Worm (Caenorhabditis elegans) whole organism, L4 larva: ENCODE measurements around the gene nex-2.
A peak's percentile ranks its signal among the peaks of the same experiment; 100 is the strongest.

Source experiments
- F10B5.3 ChIP-seq: sonication (generic microtip); optimal IDR thresholded peaks from 2 replicates; lab custom pipeline; 2016; ENCODE audit warnings: mild to moderate bottlenecking, missing genetic modification characterization, missing compliant biosample characterization
- F37D6.2 ChIP-seq: sonication (generic microtip); optimal IDR thresholded peaks from 2 replicates; lab custom pipeline; 2016; ENCODE audit warnings: mild to moderate bottlenecking, missing genetic modification characterization, missing compliant biosample characterization
- R02D3.7 ChIP-seq: fragments of 150-350 bp; sonication (generic microtip); optimal IDR thresholded peaks from 3 replicates; lab custom pipeline; 2014; ENCODE audit warnings: missing biosample characterization, missing genetic modification characterization
- Y5F2A.4 ChIP-seq: fragments of 200-800 bp; sonication (Bioruptor generic); optimal IDR thresholded peaks from 2 replicates; lab custom pipeline; 2018; ENCODE audit warnings: mild to moderate bottlenecking, missing genetic modification characterization, missing compliant biosample characterization
- ZK337.2 ChIP-seq: fragments of 200-800 bp; sonication (Bioruptor generic); IDR thresholded peaks from 2 replicates; pipeline ENCODE4 v1.3.6; 2022; ENCODE audit warnings: missing genetic modification reagents, missing genetic modification characterization, missing compliant biosample characterization
- aha-1 ChIP-seq: fragments of 150-350 bp; peaks from one replicate; lab custom pipeline; 2014; ENCODE audit warnings: missing biosample characterization, missing genetic modification characterization
- arid-1 ChIP-seq: fragments of 200-800 bp; sonication (Bioruptor generic); conservative IDR thresholded peaks from 2 replicates; pipeline ENCODE4 v1.3.6; 2022; ENCODE audit warnings: missing genetic modification reagents, missing genetic modification characterization, missing compliant biosample characterization
- ceh-20 ChIP-seq: fragments of 200-800 bp; sonication (Bioruptor generic); IDR thresholded peaks from 2 replicates; pipeline ENCODE4 v1.3.6; 2022; ENCODE audit warnings: missing genetic modification reagents, missing genetic modification characterization, missing compliant biosample characterization
- ctbp-1 ChIP-seq: fragments of 200-800 bp; sonication (Bioruptor generic); IDR thresholded peaks from 2 replicates; pipeline ENCODE4 v1.3.6; 2022; ENCODE audit warnings: missing genetic modification reagents, missing genetic modification characterization, missing compliant biosample characterization
- daf-16 ChIP-seq, 3 experiments: sonication (generic microtip); optimal IDR thresholded peaks; 2 replicates each; lab custom pipeline; 2016 to 2017; ENCODE audit warnings: missing genetic modification characterization in 3 of 3, missing genetic modification reagents in 3 of 3, mild to moderate bottlenecking in 2 of 3, missing compliant biosample characterization in 2 of 3, missing biosample characterization in 1 of 3, moderate library complexity in 1 of 3
- daf-8 ChIP-seq: fragments of 200-800 bp; sonication (Bioruptor generic); IDR thresholded peaks from 2 replicates; pipeline ENCODE4 v1.3.6; 2022; ENCODE audit warnings: missing genetic modification characterization, missing compliant biosample characterization
- dmd-6 ChIP-seq: fragments of 200-800 bp; sonication (Bioruptor generic); IDR thresholded peaks from 2 replicates; pipeline ENCODE4 v1.3.6; 2022; ENCODE audit warnings: missing genetic modification reagents, missing genetic modification characterization, missing compliant biosample characterization
- dmd-9 ChIP-seq: fragments of 200-800 bp; sonication (Bioruptor generic); IDR thresholded peaks from 2 replicates; pipeline ENCODE4 v1.3.6; 2022; ENCODE audit warnings: missing genetic modification reagents, missing genetic modification characterization, missing compliant biosample characterization
- dve-1 ChIP-seq: sonication (generic microtip); optimal IDR thresholded peaks from 2 replicates; lab custom pipeline; 2017; ENCODE audit warnings: antibody characterized with exemption, mild to moderate bottlenecking, missing genetic modification characterization, missing compliant biosample characterization; ENCODE audit not compliant: insufficient read depth
- egl-43 ChIP-seq: fragments of 200-800 bp; sonication (Bioruptor generic); IDR thresholded peaks from 2 replicates; pipeline ENCODE4 v1.3.6; 2022; ENCODE audit warnings: missing genetic modification reagents, missing genetic modification characterization, missing compliant biosample characterization
- hif-1 ChIP-seq, 2 experiments: sonication (generic microtip); optimal IDR thresholded peaks; 2 replicates each; lab custom pipeline; 2016 to 2017; ENCODE audit warnings: missing compliant biosample characterization in 2 of 2, missing genetic modification characterization in 2 of 2, missing genetic modification reagents in 2 of 2, missing genotype in 2 of 2, mild to moderate bottlenecking in 1 of 2
- hlh-11 ChIP-seq: fragments of 200-800 bp; sonication (Bioruptor generic); optimal IDR thresholded peaks from 2 replicates; lab custom pipeline; 2018; ENCODE audit warnings: mild to moderate bottlenecking, missing genetic modification characterization, missing compliant biosample characterization
- lim-7 ChIP-seq: fragments of 200-800 bp; sonication (Bioruptor generic); IDR thresholded peaks from 2 replicates; pipeline ENCODE4 v1.3.6; 2022; ENCODE audit warnings: missing genetic modification characterization, missing compliant biosample characterization
- lin-15B ChIP-seq: fragments of 150-350 bp; sonication (generic microtip); optimal IDR thresholded peaks from 3 replicates; lab custom pipeline; 2014; ENCODE audit warnings: missing biosample characterization, missing genetic modification characterization
- lin-38 ChIP-seq: fragments of 200-800 bp; sonication (Bioruptor generic); IDR thresholded peaks from 2 replicates; pipeline ENCODE4 v1.3.6; 2022; ENCODE audit warnings: missing genetic modification reagents, missing genetic modification characterization, missing compliant biosample characterization
- lin-39 ChIP-seq: fragments of 150-350 bp; optimal IDR thresholded peaks from 2 replicates; lab custom pipeline; 2014; ENCODE audit warnings: missing biosample characterization, missing genetic modification reagents, missing genetic modification characterization
- madf-9 ChIP-seq: fragments of 200-800 bp; sonication (Bioruptor generic); conservative IDR thresholded peaks from 2 replicates; pipeline ENCODE4 v1.3.6; 2022; ENCODE audit warnings: missing genetic modification reagents, missing genetic modification characterization, missing compliant biosample characterization
- nhr-102 ChIP-seq: sonication (generic microtip); optimal IDR thresholded peaks from 2 replicates; lab custom pipeline; 2016; ENCODE audit warnings: mild to moderate bottlenecking, missing genetic modification characterization, moderate library complexity, missing compliant biosample characterization
- nhr-11 ChIP-seq: fragments of 150-350 bp; optimal IDR thresholded peaks from 2 replicates; lab custom pipeline; 2014; ENCODE audit warnings: missing biosample characterization, missing genetic modification characterization
- nhr-28 ChIP-seq: fragments of 150-350 bp; optimal IDR thresholded peaks from 2 replicates; lab custom pipeline; 2014; ENCODE audit warnings: missing biosample characterization, missing genetic modification characterization
- nhr-41 ChIP-seq: fragments of 200-800 bp; sonication (Bioruptor generic); IDR thresholded peaks from 2 replicates; pipeline ENCODE4 v1.3.6; 2022; ENCODE audit warnings: missing genetic modification reagents, missing genetic modification characterization, missing compliant biosample characterization
- nhr-76 ChIP-seq: fragments of 150-350 bp; optimal IDR thresholded peaks from 2 replicates; lab custom pipeline; 2014; ENCODE audit warnings: missing biosample characterization, missing genetic modification characterization
- pqm-1 ChIP-seq: sonication (generic microtip); optimal IDR thresholded peaks from 2 replicates; lab custom pipeline; 2017; ENCODE audit warnings: missing biosample characterization, missing genetic modification characterization
- saeg-2 ChIP-seq: fragments of 200-800 bp; sonication (Bioruptor generic); IDR thresholded peaks from 2 replicates; pipeline ENCODE4 v1.3.6; 2022; ENCODE audit warnings: missing genetic modification reagents, missing genetic modification characterization, missing compliant biosample characterization
- snpc-4 ChIP-seq: fragments of 150-350 bp; optimal IDR thresholded peaks from 2 replicates; lab custom pipeline; 2014; ENCODE audit warnings: missing biosample characterization, missing genetic modification characterization
- unc-62 ChIP-seq, 3 experiments: fragments of 150-350 bp in 1 of 3; sonication (generic microtip); optimal IDR thresholded peaks in 2 of 3; peaks in 1 of 3; 1 replicate in 1 of 3; 2 replicates in 2 of 3; lab custom pipeline; 2014 to 2017; ENCODE audit warnings: missing biosample characterization in 3 of 3, missing genetic modification characterization in 3 of 3, missing genetic modification reagents in 3 of 3, missing genotype in 1 of 3
- vab-7 ChIP-seq: fragments of 200-800 bp; sonication (Bioruptor generic); IDR thresholded peaks from 2 replicates; pipeline ENCODE4 v1.3.6; 2022; ENCODE audit warnings: missing genetic modification reagents, missing genetic modification characterization, missing compliant biosample characterization
- zip-11 ChIP-seq: fragments of 200-800 bp; sonication (Bioruptor generic); IDR thresholded peaks from 2 replicates; pipeline ENCODE4 v1.3.6; 2022; ENCODE audit warnings: missing genetic modification characterization, missing compliant biosample characterization

Gene nex-2

ce11 chrIII:10330372-10331062 lies at the start of gene nex-2:
TSS of gene nex-2 (minus strand) at chrIII:10330422.
- TF ChIP-seq lin-15B = no peak

- TF ChIP-seq R02D3.7 (tag; lab: Kevin White, UChicago) = no peak
- TF ChIP-seq zip-11 = no peak
- TF ChIP-seq dmd-6 = no peak
- TF ChIP-seq Y5F2A.4 (GFP tag; lab: Kevin White, UChicago) = no peak
- no peak for TF ChIP-seq saeg-2 (GFP tag; lab: Robert Waterston, UW)
- no peak for TF ChIP-seq daf-16 (GFP tag; optimal IDR thresholded peaks at IDR 0.05; lab: Kevin White, UChicago)
- peak; percentile 12 for TF ChIP-seq daf-16 (tag; optimal IDR thresholded peaks at IDR 0.05; lab: Kevin White, UChicago)
- no peak for TF ChIP-seq madf-9 (GFP tag; lab: Robert Waterston, UW)
- no peak for TF ChIP-seq snpc-4 (tag; lab: Kevin White, UChicago)
- TF ChIP-seq aha-1 (tag; lab: Kevin White, UChicago) = peak; percentile 44
- TF ChIP-seq unc-62 (GFP tag; optimal IDR thresholded peaks at IDR 0.05 in 1 of 2; lab: Kevin White, UChicago) = peak in 1 of 2 experiments; percentile 15
- no peak for TF ChIP-seq unc-62 (tag; optimal IDR thresholded peaks at IDR 0.05; lab: Kevin White, UChicago)
- TF ChIP-seq lim-7 (GFP tag; lab: Robert Waterston, UW) = no peak
- no peak for TF ChIP-seq daf-8 (GFP tag; lab: Robert Waterston, UW)
- TF ChIP-seq nhr-76 (tag; lab: Kevin White, UChicago) = no peak
- TF ChIP-seq arid-1 (GFP tag; lab: Robert Waterston, UW) = no peak
These were observed 49.4 kb upstream of the nex-2 start for ce11 chrIII:10379632-10380031.

DNA sequence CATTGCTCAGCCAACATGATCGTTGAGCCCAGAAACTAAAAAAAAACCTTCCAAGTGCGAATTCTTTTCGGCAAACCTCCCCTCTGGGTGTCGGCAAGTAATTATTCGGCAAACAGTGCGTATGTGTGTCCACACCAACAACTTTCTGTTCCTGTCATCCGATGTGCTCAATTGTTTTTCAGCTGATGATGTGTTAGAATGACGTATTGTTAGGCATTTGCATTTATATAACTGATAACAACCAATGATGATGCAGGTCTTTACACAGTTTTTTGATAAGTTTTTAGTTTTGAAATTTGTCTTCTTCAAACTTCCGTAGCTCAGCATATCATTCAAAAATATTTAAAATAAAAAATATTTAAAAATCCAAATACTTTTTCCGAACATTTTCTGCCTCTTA lies 48.7 kb upstream of the nex-2 start:
- no peak for TF ChIP-seq dmd-9 (GFP tag; lab: Robert Waterston, UW)
- TF ChIP-seq madf-9 (GFP tag; lab: Robert Waterston, UW) = no peak
- TF ChIP-seq dmd-6 = peak; percentile 49
- TF ChIP-seq ceh-20 (GFP tag; lab: Robert Waterston, UW) = no peak
- no peak for TF ChIP-seq nhr-11 (tag; lab: Kevin White, UChicago)
- TF ChIP-seq ctbp-1 (GFP tag; lab: Robert Waterston, UW) = no peak
- no peak for TF ChIP-seq aha-1 (tag; lab: Kevin White, UChicago)
- no peak for TF ChIP-seq daf-16 (GFP tag; optimal IDR thresholded peaks at IDR 0.05; lab: Kevin White, UChicago)
- TF ChIP-seq daf-16 (tag; optimal IDR thresholded peaks at IDR 0.05; lab: Kevin White, UChicago) = peak; percentile 75
- no peak for TF ChIP-seq vab-7 (GFP tag; lab: Robert Waterston, UW)
- TF ChIP-seq dve-1 (tag; lab: Kevin White, UChicago) = peak; percentile 35
- no peak for TF ChIP-seq egl-43 (GFP tag; lab: Robert Waterston, UW)
- TF ChIP-seq ZK337.2 (GFP tag; lab: Robert Waterston, UW) = no peak
- TF ChIP-seq pqm-1 = peak; percentile 73
- TF ChIP-seq hif-1 (tag; optimal IDR thresholded peaks at IDR 0.05; lab: Kevin White, UChicago) = peak in 1 of 2 experiments; percentile 25
- TF ChIP-seq R02D3.7 (tag; lab: Kevin White, UChicago) = no peak
- no peak for TF ChIP-seq nhr-102
- TF ChIP-seq lin-39 = no peak
- TF ChIP-seq unc-62 (GFP tag; optimal IDR thresholded peaks at IDR 0.05 in 1 of 2; lab: Kevin White, UChicago) = no peak
- no peak for TF ChIP-seq unc-62 (tag; optimal IDR thresholded peaks at IDR 0.05; lab: Kevin White, UChicago)
- no peak for TF ChIP-seq lin-38 (GFP tag; lab: Robert Waterston, UW)
- TF ChIP-seq nhr-28 (tag; lab: Kevin White, UChicago) = peak; percentile 69
- TF ChIP-seq hlh-11 = peak; percentile 35
- TF ChIP-seq nhr-41 = no peak

- TF ChIP-seq F37D6.2 (tag; lab: Kevin White, UChicago) = no peak
- peak; percentile 82 for TF ChIP-seq pqm-1
- peak; percentile 45 for TF ChIP-seq hlh-11
- no peak for TF ChIP-seq F10B5.3 (tag; lab: Kevin White, UChicago)
- peak; percentile 46 for TF ChIP-seq dve-1 (tag; lab: Kevin White, UChicago)
- TF ChIP-seq nhr-28 (tag; lab: Kevin White, UChicago) = peak; percentile 44
- peak; percentile 20; the same call in 1 of the 2 replicates for TF ChIP-seq dmd-6
- TF ChIP-seq daf-16 (GFP tag; optimal IDR thresholded peaks at IDR 0.05; lab: Kevin White, UChicago) = no peak
- peak; percentile 54 for TF ChIP-seq daf-16 (tag; optimal IDR thresholded peaks at IDR 0.05; lab: Kevin White, UChicago)
- TF ChIP-seq, all 104 proteins: peak for 6
These were observed 45.8 kb upstream of the nex-2 start for ce11 chrIII:10376041-10376440.
